Worm (Caenorhabditis elegans) whole organism, L4 larva: ENCODE data around the gene inx-8.

Experiments
- ceh-62 ChIP-seq: sonication (generic microtip); optimal IDR thresholded peaks from 2 replicates; lab custom pipeline; 2017; ENCODE audit warnings: missing biosample characterization, missing genetic modification characterization
- cey-2 ChIP-seq: sonication (generic microtip); optimal IDR thresholded peaks from 3 replicates; lab custom pipeline; 2017; ENCODE audit warnings: missing genetic modification characterization, mild to moderate bottlenecking, missing compliant biosample characterization, antibody characterized with exemption, borderline replicate concordance; ENCODE audit not compliant: insufficient read depth
- egl-27 ChIP-seq: sonication (generic microtip); optimal IDR thresholded peaks from 3 replicates; lab custom pipeline; 2017; ENCODE audit warnings: missing biosample characterization, missing genetic modification reagents, missing genetic modification characterization
- egl-43 ChIP-seq: fragments of 200-800 bp; sonication (Bioruptor generic); IDR thresholded peaks from 2 replicates; pipeline ENCODE4 v1.3.6; 2022; ENCODE audit warnings: missing genetic modification reagents, missing genetic modification characterization, missing compliant biosample characterization
- fkh-10 ChIP-seq: fragments of 150-350 bp; optimal IDR thresholded peaks from 2 replicates; lab custom pipeline; 2014; ENCODE audit warnings: missing biosample characterization, missing genetic modification reagents, missing genetic modification characterization
- hmg-1.1 ChIP-seq: fragments of 200-800 bp; sonication (Bioruptor generic); IDR thresholded peaks from 2 replicates; pipeline ENCODE4 v1.3.6; 2022; ENCODE audit warnings: missing genetic modification reagents, missing genetic modification characterization, missing compliant biosample characterization
- lin-29 ChIP-seq: fragments of 200-800 bp; sonication (Bioruptor generic); IDR thresholded peaks from 2 replicates; pipeline ENCODE4 v1.3.6; 2022; ENCODE audit warnings: missing genetic modification reagents, missing genetic modification characterization, missing compliant biosample characterization
- mxl-2 ChIP-seq: fragments of 200-800 bp; sonication (Bioruptor generic); conservative IDR thresholded peaks from 2 replicates; pipeline ENCODE4 v1.3.6; 2022; ENCODE audit warnings: missing genetic modification reagents, missing genetic modification characterization, missing compliant biosample characterization
- nhr-25 ChIP-seq: sonication (generic microtip); optimal IDR thresholded peaks from 2 replicates; lab custom pipeline; 2017; ENCODE audit warnings: missing genetic modification characterization, mild to moderate bottlenecking, missing compliant biosample characterization, antibody characterized with exemption, moderate library complexity, borderline replicate concordance; ENCODE audit not compliant: insufficient read depth
- nhr-76 ChIP-seq: fragments of 150-350 bp; optimal IDR thresholded peaks from 2 replicates; lab custom pipeline; 2014; ENCODE audit warnings: missing biosample characterization, missing genetic modification characterization
- nhr-77 ChIP-seq: fragments of 150-350 bp; optimal IDR thresholded peaks from 2 replicates; lab custom pipeline; 2014; ENCODE audit warnings: missing biosample characterization, missing genetic modification characterization
- zfp-3 ChIP-seq: fragments of 200-800 bp; sonication (Bioruptor generic); conservative IDR thresholded peaks from 2 replicates; pipeline ENCODE4 v1.3.6; 2022; ENCODE audit warnings: missing genetic modification reagents, missing genetic modification characterization, missing compliant biosample characterization

- no peak for TF ChIP-seq hmg-1.1 (GFP tag; lab: Robert Waterston, UW)
- no peak for TF ChIP-seq lin-29 (GFP tag; lab: Robert Waterston, UW)
- no peak for TF ChIP-seq zfp-3 (GFP tag; lab: Robert Waterston, UW)
- TF ChIP-seq mxl-2: no peak
- no peak for TF ChIP-seq cey-2 (tag; lab: Kevin White, UChicago)
- TF ChIP-seq egl-27 (tag; lab: Kevin White, UChicago): no peak
- no peak for TF ChIP-seq nhr-25 (tag; lab: Kevin White, UChicago)
- TF ChIP-seq nhr-76: no peak
- no peak for TF ChIP-seq egl-43 (GFP tag; lab: Robert Waterston, UW)
- no peak for TF ChIP-seq nhr-77
- no peak for TF ChIP-seq fkh-10 (GFP tag; lab: Kevin White, UChicago)
- TF ChIP-seq ceh-62 (tag; lab: Kevin White, UChicago): no peak
These were observed 48.2 kb upstream of the inx-8 start, which contains the start of gene lys-5 for ce11 chrIV:11625482-11625881.
